Worm (Caenorhabditis elegans): ENCODE measurements around the gene T03F7.7.

- TF ChIP-seq ceh-16 (tag; optimal IDR thresholded peaks at IDR 0.05), result no peak
- TF ChIP-seq nhr-12 (tag; optimal IDR thresholded peaks at IDR 0.05), result no peak
- no peak for TF ChIP-seq egl-27 (tag; optimal IDR thresholded peaks at IDR 0.05)
- no peak for TF ChIP-seq unc-62 (GFP tag; optimal IDR thresholded peaks at IDR 0.05)
- TF ChIP-seq elt-3 (tag; optimal IDR thresholded peaks at IDR 0.05), result no peak
- TF ChIP-seq ama-1 (optimal IDR thresholded peaks at IDR 0.05), result no peak
- TF ChIP-seq snpc-4 (tag; optimal IDR thresholded peaks at IDR 0.05), result no peak
- TF ChIP-seq lin-11 (tag; optimal IDR thresholded peaks at IDR 0.05), result no peak
- TF ChIP-seq ztf-4 (tag; optimal IDR thresholded peaks at IDR 0.05), result no peak
- TF ChIP-seq skn-1 (tag; optimal IDR thresholded peaks at IDR 0.05), result no peak
These were observed 20.3 kb upstream of the T03F7.7 start, which contains the start of gene C03E10.1 for ce11 chrV:11290888-11291287.
